Worm (Caenorhabditis elegans): ENCODE results near the gene W05H5.1.

DNA sequence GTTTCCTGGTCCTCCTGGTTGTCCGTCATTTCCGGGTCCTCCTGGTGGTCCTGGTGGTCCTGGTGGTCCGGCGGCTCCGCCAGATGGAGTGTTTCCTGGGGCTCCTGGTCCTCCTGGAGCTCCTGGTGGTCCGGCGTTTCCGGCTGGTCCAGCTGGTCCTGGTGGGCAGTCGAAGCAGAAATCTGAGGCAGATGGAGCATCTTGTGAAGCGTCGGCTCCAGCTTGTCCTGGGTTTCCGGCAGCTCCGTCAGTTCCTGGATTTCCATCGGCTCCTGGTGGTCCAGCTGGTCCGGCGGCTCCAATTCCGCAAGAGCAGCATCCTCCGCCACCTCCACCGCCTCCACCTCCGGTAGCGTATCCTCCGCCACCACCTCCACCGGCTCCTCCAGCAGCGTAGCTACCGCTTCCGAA is 49.5 kb upstream of the W05H5.1 start:
- TF ChIP-seq egl-27 (tag; optimal IDR thresholded peaks at IDR 0.05), result no peak
- no peak for TF ChIP-seq zag-1 (tag; optimal IDR thresholded peaks at IDR 0.05)
- no peak for TF ChIP-seq xbp-1 (tag; optimal IDR thresholded peaks at IDR 0.05)
- TF ChIP-seq fos-1 (tag; optimal IDR thresholded peaks at IDR 0.05), result no peak
- TF ChIP-seq nhr-76 (tag; optimal IDR thresholded peaks at IDR 0.05), result no peak
- no peak for TF ChIP-seq nhr-84 (tag; optimal IDR thresholded peaks at IDR 0.05)
- no peak for TF ChIP-seq nhr-12 (tag; optimal IDR thresholded peaks at IDR 0.05)
- no peak for TF ChIP-seq lin-39 (tag; optimal IDR thresholded peaks at IDR 0.05)

Measured in whole organism, L1 larva.